Worm (Caenorhabditis elegans) whole organism, L4/young adult: ENCODE measurements around the gene lrpc-1.

ENCODE experiments used
- W03F9.2 ChIP-seq: fragments of 150-350 bp; optimal IDR thresholded peaks from 2 replicates; lab custom pipeline; 2014; ENCODE audit warnings: missing biosample characterization, missing genetic modification characterization
- dao-5 ChIP-seq: sonication (generic microtip); optimal IDR thresholded peaks from 2 replicates; lab custom pipeline; 2016; ENCODE audit warnings: missing genotype, missing genetic modification characterization, moderate library complexity, missing compliant biosample characterization
- him-1 ChIP-seq: sonication (generic microtip); optimal IDR thresholded peaks from 2 replicates; lab custom pipeline; 2016; ENCODE audit warnings: missing genotype, missing genetic modification reagents, missing genetic modification characterization, missing compliant biosample characterization

lrpc-1 gene

ce11 chrV:5614724-5615123, 1.7 kb upstream of the lrpc-1 start, which contains the start of gene M03E7.3:
Gene M03E7.3, plus strand, starts transcription at chrV:5615024.
- TF ChIP-seq him-1 (tag; lab: Kevin White, UChicago): no peak
- no peak for TF ChIP-seq dao-5
- TF ChIP-seq W03F9.2 (tag; lab: Kevin White, UChicago): no peak

- TF ChIP-seq dao-5 (no peak), W03F9.2 (tag; lab: Kevin White, UChicago) (no peak), him-1 (tag; lab: Kevin White, UChicago) (no peak)
These were observed 2.8 kb downstream of the lrpc-1 start for ce11 chrV:5610186-5610585.

- no peak for TF ChIP-seq him-1 (tag; lab: Kevin White, UChicago)
- no peak for TF ChIP-seq dao-5
- no peak for TF ChIP-seq W03F9.2 (tag; lab: Kevin White, UChicago)
These were observed 6.8 kb downstream of the lrpc-1 start, which contains the start of gene CD4.1 for ce11 chrV:5606255-5606654. Gene CD4.1, plus strand, starts transcription at chrV:5606555.

ce11 chrV:5601263-5601662, 11.7 kb downstream of the lrpc-1 start, which contains the start of gene CD4.8:
Gene CD4.8, minus strand, starts transcription at chrV:5601363.
- TF ChIP-seq dao-5 (no peak), W03F9.2 (tag; lab: Kevin White, UChicago) (no peak), him-1 (tag; lab: Kevin White, UChicago) (no peak)

- TF ChIP-seq W03F9.2 (tag; lab: Kevin White, UChicago) (peak; percentile 1), dao-5 (no peak), him-1 (tag; lab: Kevin White, UChicago) (no peak)
These were observed 16.5 kb downstream of the lrpc-1 start, which contains the start of gene zhit-1 for ce11 chrV:5596391-5597030. Gene zhit-1, minus strand, starts transcription at chrV:5596551.

ce11 chrV:5594315-5594714, 18.7 kb downstream of the lrpc-1 start, which contains the start of gene crn-2:
Gene crn-2, plus strand, starts transcription at chrV:5594615.
- TF ChIP-seq dao-5 (no peak), him-1 (tag; lab: Kevin White, UChicago) (no peak), W03F9.2 (tag; lab: Kevin White, UChicago) (no peak)

ce11 chrV:5593406-5593805, 19.6 kb downstream of the lrpc-1 start, which contains the start of gene mrpl-48:
Gene mrpl-48, plus strand, starts transcription at chrV:5593706.
- TF ChIP-seq dao-5: no peak
- TF ChIP-seq W03F9.2 (tag; lab: Kevin White, UChicago): no peak
- no peak for TF ChIP-seq him-1 (tag; lab: Kevin White, UChicago)

ce11 chrV:5592323-5592722, 20.7 kb downstream of the lrpc-1 start, which contains the start of gene vps-37:
Gene vps-37, plus strand, starts transcription at chrV:5592700.
- TF ChIP-seq W03F9.2 (tag; lab: Kevin White, UChicago): peak; percentile 31
- no peak for TF ChIP-seq him-1 (tag; lab: Kevin White, UChicago)
- TF ChIP-seq dao-5: no peak

- TF ChIP-seq W03F9.2 (tag; lab: Kevin White, UChicago): no peak
- no peak for TF ChIP-seq him-1 (tag; lab: Kevin White, UChicago)
- TF ChIP-seq dao-5: no peak
These were observed 21.1 kb downstream of the lrpc-1 start for ce11 chrV:5591887-5592286.

- TF ChIP-seq W03F9.2 (tag; lab: Kevin White, UChicago): no peak
- TF ChIP-seq him-1 (tag; lab: Kevin White, UChicago): no peak
- no peak for TF ChIP-seq dao-5
These were observed 25.1 kb downstream of the lrpc-1 start for ce11 chrV:5587955-5588354.

- TF ChIP-seq him-1 (tag; lab: Kevin White, UChicago) (no peak), W03F9.2 (tag; lab: Kevin White, UChicago) (no peak), dao-5 (no peak)
These were observed 26.0 kb downstream of the lrpc-1 start for ce11 chrV:5587042-5587441.

ce11 chrV:5584833-5585232, 28.2 kb downstream of the lrpc-1 start, which contains the start of gene CD4.11:
Gene CD4.11, plus strand, starts transcription at chrV:5585133.
- no peak for TF ChIP-seq dao-5

ce11 chrV:5584293-5584776, 28.7 kb downstream of the lrpc-1 start, which contains the start of gene pas-6:
Gene pas-6, minus strand, starts transcription at chrV:5584343.
- TF ChIP-seq W03F9.2 (tag; lab: Kevin White, UChicago) (peak; percentile 10), him-1 (tag; lab: Kevin White, UChicago) (no peak), dao-5 (no peak)

ce11 chrV:5582860-5583259, 30.1 kb downstream of the lrpc-1 start:
- no peak for TF ChIP-seq him-1 (tag; lab: Kevin White, UChicago)
- TF ChIP-seq dao-5: no peak
- TF ChIP-seq W03F9.2 (tag; lab: Kevin White, UChicago): no peak
